Fruit fly (Drosophila melanogaster): ENCODE data around the gene Ziz.

The Ziz gene

dm6 chr2L:7427067-7427785 is 68.9 kb downstream of the Ziz start (continued):
- peak; percentile 63 for TF ChIP-seq ERR (GFP tag; optimal IDR thresholded peaks at IDR 0.05)
- 0 out of 3 replicates have a peak, but pooled peaks have one; percentile 7 for TF ChIP-seq Dbx (GFP tag; IDR thresholded peaks at IDR 0.05)
- TF ChIP-seq Neu2 (GFP tag; optimal IDR thresholded peaks at IDR 0.05; ENCODE audit: borderline replicate concordance): no peak
- TF ChIP-seq tx (GFP tag; optimal IDR thresholded peaks at IDR 0.05): no peak
- TF ChIP-seq HmgZ (tag; optimal IDR thresholded peaks at IDR 0.05): peak; percentile 27
- TF ChIP-seq p53 (GFP tag; optimal IDR thresholded peaks at IDR 0.05): no peak
- TF ChIP-seq Med (GFP tag): peak; percentile 72
- TF ChIP-seq CG12071 (GFP tag; optimal IDR thresholded peaks at IDR 0.05): peak; percentile 17
- no peak for TF ChIP-seq disco-r (GFP tag; optimal IDR thresholded peaks at IDR 0.05)

- TF ChIP-seq jumu (GFP tag; optimal IDR thresholded peaks at IDR 0.05) (no peak), ftz-f1 (GFP tag; optimal IDR thresholded peaks at IDR 0.05) (no peak), CoRest (tag; optimal IDR thresholded peaks at IDR 0.05) (peak; percentile 66), chif (GFP tag; optimal IDR thresholded peaks at IDR 0.05) (peak in 1 of 2 experiments; percentile 60), Dll (GFP tag; IDR thresholded peaks at IDR 0.05; ENCODE audit: partially characterized antibody) (peak; percentile 75), CG18619 (GFP tag; optimal IDR thresholded peaks at IDR 0.05) (peak; percentile 15), ind (GFP tag; optimal IDR thresholded peaks at IDR 0.05) (peak; percentile 17), CG8388 (GFP tag; optimal IDR thresholded peaks at IDR 0.05) (no peak), vfl (GFP tag; optimal IDR thresholded peaks at IDR 0.05) (no peak), Nf-YB (GFP tag; optimal IDR thresholded peaks at IDR 0.05) (no peak), CG18262 (tag; optimal IDR thresholded peaks at IDR 0.05) (peak; percentile 29), CG5180 (GFP tag; optimal IDR thresholded peaks at IDR 0.05) (no peak), mirr (GFP tag; optimal IDR thresholded peaks at IDR 0.05) (no peak), Aef1 (GFP tag; IDR thresholded peaks at IDR 0.05) (no peak), crp (GFP tag; optimal IDR thresholded peaks at IDR 0.05) (no peak), sima (GFP tag; optimal IDR thresholded peaks at IDR 0.05) (no peak), H15 (GFP tag; IDR thresholded peaks at IDR 0.05) (no peak), hth (optimal IDR thresholded peaks at IDR 0.05) (no peak), grau (tag; optimal IDR thresholded peaks at IDR 0.05) (peak; percentile 55), CG7556 (GFP tag; optimal IDR thresholded peaks at IDR 0.05) (no peak), eyg (GFP tag; optimal IDR thresholded peaks at IDR 0.05) (no peak), CG3407 (GFP tag; optimal IDR thresholded peaks at IDR 0.05) (no peak), Mad (GFP tag; optimal IDR thresholded peaks at IDR 0.05) (peak; percentile 40), ab (GFP tag; optimal IDR thresholded peaks at IDR 0.05) (no peak), CG10274 (GFP tag; optimal IDR thresholded peaks at IDR 0.05) (no peak), CG1832 (GFP tag; optimal IDR thresholded peaks at IDR 0.05) (no peak), odd (GFP tag; optimal IDR thresholded peaks at IDR 0.05) (no peak), Jarid2 (GFP tag; optimal IDR thresholded peaks at IDR 0.05) (no peak), Dip2 (GFP tag; IDR thresholded peaks at IDR 0.05) (no peak), Dad (GFP tag; optimal IDR thresholded peaks at IDR 0.05) (no peak), Dek (tag; optimal IDR thresholded peaks at IDR 0.05) (peak; percentile 54), da (GFP tag; optimal IDR thresholded peaks at IDR 0.05) (no peak), tup (GFP tag; optimal IDR thresholded peaks at IDR 0.05) (no peak), Kr (GFP tag; optimal IDR thresholded peaks at IDR 0.05) (no peak), pan (optimal IDR thresholded peaks at IDR 0.05) (no peak), pan (GFP tag; optimal IDR thresholded peaks at IDR 0.05 in 1 of 2, IDR thresholded peaks at IDR 0.05 in 1 of 2) (peak in 1 of 2 experiments; percentile 59), CG2199 (GFP tag; IDR thresholded peaks at IDR 0.05) (no peak), NfI (GFP tag; optimal IDR thresholded peaks at IDR 0.05) (peak; percentile 6), CG10654 (GFP tag; optimal IDR thresholded peaks at IDR 0.05) (peak; percentile 13)
Measured at dm6 chr2L:7426326-7427066, 69.6 kb downstream of the Ziz start, which contains the start of gene muc. Gene muc (plus strand): TSS chr2L:7426866.

Data from whole organism, embryonic.